Worm (Caenorhabditis elegans) whole organism, L2 larva: ENCODE data around the gene K09C4.2.

Experiments used
- C34F6.9 ChIP-seq: fragments of 150-350 bp; optimal IDR thresholded peaks from 2 replicates; lab custom pipeline; 2014; ENCODE audit warnings: missing biosample characterization, missing genetic modification characterization
- F13H6.1 ChIP-seq: sonication (generic microtip); optimal IDR thresholded peaks from 2 replicates; lab custom pipeline; 2016; ENCODE audit warnings: missing genetic modification characterization, missing compliant biosample characterization
- R02D3.7 ChIP-seq: fragments of 150-350 bp; optimal IDR thresholded peaks from 2 replicates; lab custom pipeline; 2014; ENCODE audit warnings: missing biosample characterization, missing genetic modification characterization
- ZK546.5 ChIP-seq: sonication (generic microtip); optimal IDR thresholded peaks from 2 replicates; lab custom pipeline; 2017; ENCODE audit warnings: missing biosample characterization, missing genetic modification characterization
- alr-1 ChIP-seq: fragments of 150-350 bp; optimal IDR thresholded peaks from 2 replicates; lab custom pipeline; 2014; ENCODE audit warnings: missing biosample characterization, missing genetic modification characterization
- aly-2 ChIP-seq: fragments of 150-350 bp; optimal IDR thresholded peaks from 2 replicates; lab custom pipeline; 2014; ENCODE audit warnings: missing biosample characterization, missing genetic modification characterization
- ama-1 ChIP-seq: fragments of 150-350 bp; optimal IDR thresholded peaks from 2 replicates; lab custom pipeline; 2018; ENCODE audit warnings: inconsistent platforms
- blmp-1 ChIP-seq: sonication (generic microtip); optimal IDR thresholded peaks from 2 replicates; lab custom pipeline; 2017; ENCODE audit warnings: missing genetic modification characterization, mild to moderate bottlenecking, missing compliant biosample characterization, antibody characterized with exemption, moderate library complexity; ENCODE audit not compliant: insufficient read depth
- ceh-16 ChIP-seq: fragments of 150-350 bp; optimal IDR thresholded peaks from 2 replicates; lab custom pipeline; 2014; ENCODE audit warnings: missing biosample characterization, missing genetic modification characterization
- ceh-82 ChIP-seq: fragments of 150-350 bp; optimal IDR thresholded peaks from 2 replicates; lab custom pipeline; 2014; ENCODE audit warnings: missing biosample characterization, missing genetic modification characterization
- crh-2 ChIP-seq: sonication (generic microtip); optimal IDR thresholded peaks from 2 replicates; lab custom pipeline; 2017; ENCODE audit warnings: missing biosample characterization, missing genetic modification characterization
- egl-27 ChIP-seq: sonication (generic microtip); optimal IDR thresholded peaks from 3 replicates; lab custom pipeline; 2017; ENCODE audit warnings: missing biosample characterization, missing genetic modification reagents, missing genetic modification characterization
- elt-1 ChIP-seq: fragments of 150-350 bp; optimal IDR thresholded peaks from 2 replicates; lab custom pipeline; 2014; ENCODE audit warnings: missing biosample characterization, missing genetic modification characterization
- lin-11 ChIP-seq: fragments of 150-350 bp; sonication (generic microtip); optimal IDR thresholded peaks from 2 replicates; lab custom pipeline; 2014; ENCODE audit warnings: missing biosample characterization, missing genetic modification characterization, inconsistent platforms, mixed read lengths
- lin-13 ChIP-seq: fragments of 150-350 bp; optimal IDR thresholded peaks from 2 replicates; lab custom pipeline; 2014; ENCODE audit warnings: missing biosample characterization, missing genetic modification reagents, missing genetic modification characterization
- lin-39 ChIP-seq: fragments of 150-350 bp; optimal IDR thresholded peaks from 2 replicates; lab custom pipeline; 2014; ENCODE audit warnings: missing biosample characterization, missing genetic modification reagents, missing genetic modification characterization
- lsy-2 ChIP-seq, 2 experiments: fragments of 150-350 bp in 1 of 2; sonication (generic microtip) in 1 of 2; optimal IDR thresholded peaks; 2 replicates each; lab custom pipeline; 2014 to 2017; ENCODE audit warnings: missing biosample characterization in 2 of 2, missing genetic modification characterization in 2 of 2
- mab-5 ChIP-seq: fragments of 150-350 bp; optimal IDR thresholded peaks from 2 replicates; lab custom pipeline; 2014; ENCODE audit warnings: missing biosample characterization, missing genetic modification characterization
- mdl-1 ChIP-seq, 2 experiments: fragments of 150-350 bp in 1 of 2; sonication (generic microtip) in 1 of 2; optimal IDR thresholded peaks; 2 replicates each; lab custom pipeline; 2017; ENCODE audit warnings: missing biosample characterization in 2 of 2, missing genetic modification characterization in 2 of 2
- nhr-10 ChIP-seq: sonication (generic microtip); optimal IDR thresholded peaks from 2 replicates; lab custom pipeline; 2017; ENCODE audit warnings: missing biosample characterization, missing genetic modification characterization
- nhr-11 ChIP-seq: fragments of 150-350 bp; optimal IDR thresholded peaks from 2 replicates; lab custom pipeline; 2014; ENCODE audit warnings: missing biosample characterization, missing genetic modification characterization
- nhr-12 ChIP-seq: fragments of 150-350 bp; optimal IDR thresholded peaks from 2 replicates; lab custom pipeline; 2014; ENCODE audit warnings: missing biosample characterization, missing genetic modification characterization
- nhr-129 ChIP-seq: fragments of 150-350 bp; optimal IDR thresholded peaks from 2 replicates; lab custom pipeline; 2014; ENCODE audit warnings: missing biosample characterization, missing genetic modification characterization
- nhr-21 ChIP-seq: fragments of 150-350 bp; optimal IDR thresholded peaks from 2 replicates; lab custom pipeline; 2014; ENCODE audit warnings: missing biosample characterization, missing genetic modification characterization
- nhr-237 ChIP-seq: fragments of 150-350 bp; optimal IDR thresholded peaks from 2 replicates; lab custom pipeline; 2014; ENCODE audit warnings: missing biosample characterization, missing genetic modification characterization
- nhr-6 ChIP-seq: fragments of 150-350 bp; optimal IDR thresholded peaks from 2 replicates; lab custom pipeline; 2014; ENCODE audit warnings: missing biosample characterization, missing genetic modification characterization
- nhr-77 ChIP-seq: fragments of 150-350 bp; optimal IDR thresholded peaks from 2 replicates; lab custom pipeline; 2014; ENCODE audit warnings: missing biosample characterization, missing genetic modification characterization
- skn-1 ChIP-seq: sonication (generic microtip); optimal IDR thresholded peaks from 2 replicates; lab custom pipeline; 2017; ENCODE audit warnings: missing biosample characterization, missing genetic modification characterization
- sma-3 ChIP-seq: sonication (generic microtip); optimal IDR thresholded peaks from 2 replicates; lab custom pipeline; 2016; ENCODE audit warnings: missing genetic modification reagents, missing genetic modification characterization, missing compliant biosample characterization
- snpc-4 ChIP-seq: fragments of 150-350 bp; optimal IDR thresholded peaks from 2 replicates; lab custom pipeline; 2014; ENCODE audit warnings: missing biosample characterization, missing genetic modification characterization
- unc-39 ChIP-seq: fragments of 150-350 bp; optimal IDR thresholded peaks from 2 replicates; lab custom pipeline; 2014; ENCODE audit warnings: missing biosample characterization, missing genetic modification characterization
- unc-55 ChIP-seq: fragments of 150-350 bp; sonication (generic microtip); optimal IDR thresholded peaks from 3 replicates; lab custom pipeline; 2014; ENCODE audit warnings: missing biosample characterization, missing genetic modification reagents, missing genetic modification characterization
- unc-62 ChIP-seq: fragments of 150-350 bp; optimal IDR thresholded peaks from 2 replicates; lab custom pipeline; 2014; ENCODE audit warnings: missing biosample characterization, missing genetic modification reagents, missing genetic modification characterization
- zag-1 ChIP-seq: fragments of 150-350 bp; optimal IDR thresholded peaks from 2 replicates; lab custom pipeline; 2014; ENCODE audit warnings: missing biosample characterization, missing genetic modification characterization
- ztf-1 ChIP-seq: fragments of 200-800 bp; sonication (Bioruptor generic); conservative IDR thresholded peaks from 2 replicates; pipeline ENCODE4 v1.3.6; 2022; ENCODE audit warnings: missing genetic modification characterization, missing compliant biosample characterization
- ztf-4 ChIP-seq: fragments of 150-350 bp; optimal IDR thresholded peaks from 2 replicates; lab custom pipeline; 2014; ENCODE audit warnings: missing biosample characterization, missing genetic modification characterization

The K09C4.2 gene

ce11 chrX:3270806-3271205 is 25.5 kb upstream of the K09C4.2 start, which contains the start of gene sul-1:
Gene sul-1, minus strand, starts transcription at chrX:3270906.
- TF ChIP-seq aly-2 (tag; lab: Kevin White, UChicago) (no peak), unc-39 (tag; lab: Kevin White, UChicago) (no peak), zag-1 (no peak), unc-55 (no peak), lin-13 (GFP tag; lab: Kevin White, UChicago) (no peak), nhr-12 (tag; lab: Kevin White, UChicago) (no peak), nhr-10 (tag; lab: Kevin White, UChicago) (no peak), ceh-16 (no peak), ceh-82 (tag; lab: Kevin White, UChicago) (no peak), skn-1 (no peak), mab-5 (no peak), lin-39 (no peak), ztf-4 (tag; lab: Kevin White, UChicago) (no peak), ZK546.5 (tag; lab: Kevin White, UChicago) (no peak), nhr-77 (tag; lab: Kevin White, UChicago) (no peak), ztf-1 (GFP tag; lab: Robert Waterston, UW) (no peak), alr-1 (no peak)

DNA sequence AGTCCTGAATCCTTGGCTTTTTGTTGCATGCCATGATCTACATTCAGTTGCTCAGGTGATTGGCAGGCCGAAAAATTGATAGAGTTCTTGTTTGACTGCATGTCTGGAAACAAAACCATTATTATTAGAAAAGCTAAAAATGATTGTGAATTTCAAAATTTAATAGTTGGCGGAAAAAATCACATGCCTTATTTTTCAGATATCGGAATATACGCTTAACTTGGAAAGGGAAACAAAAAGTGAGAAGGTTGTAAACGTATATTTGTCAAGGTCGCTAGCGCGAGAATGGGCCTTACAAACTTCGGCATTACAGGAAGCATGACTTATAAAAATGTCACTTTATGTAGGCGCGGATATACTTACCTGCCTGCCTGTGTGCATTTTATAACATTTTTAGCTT is 24.6 kb upstream of the K09C4.2 start, which contains the start of gene K09C4.9:
Gene K09C4.9, minus strand, starts transcription at position 101 of the 400 bp plus-strand sequence.
- TF ChIP-seq nhr-12 (tag; lab: Kevin White, UChicago) (no peak), lin-11 (tag; lab: Kevin White, UChicago) (no peak), nhr-6 (no peak), ztf-4 (tag; lab: Kevin White, UChicago) (no peak), unc-55 (no peak)

- TF ChIP-seq lsy-2 (tag; optimal IDR thresholded peaks at IDR 0.05; lab: Kevin White, UChicago) (no peak), crh-2 (tag; lab: Kevin White, UChicago) (no peak), ceh-16 (no peak), nhr-237 (tag; lab: Kevin White, UChicago) (no peak), zag-1 (no peak), ceh-82 (tag; lab: Kevin White, UChicago) (no peak), nhr-129 (tag; lab: Kevin White, UChicago) (no peak), nhr-21 (tag; lab: Kevin White, UChicago) (no peak), elt-1 (no peak), ama-1 (lab: Kevin White, UChicago) (no peak), lin-13 (GFP tag; lab: Kevin White, UChicago) (no peak), sma-3 (GFP tag; lab: Kevin White, UChicago) (no peak), aly-2 (tag; lab: Kevin White, UChicago) (no peak)
Observed at ce11 chrX:3272580-3272979, 23.7 kb upstream of the K09C4.2 start, which contains the start of gene K09C4.7. Gene K09C4.7, plus strand, starts transcription at chrX:3272880.

DNA sequence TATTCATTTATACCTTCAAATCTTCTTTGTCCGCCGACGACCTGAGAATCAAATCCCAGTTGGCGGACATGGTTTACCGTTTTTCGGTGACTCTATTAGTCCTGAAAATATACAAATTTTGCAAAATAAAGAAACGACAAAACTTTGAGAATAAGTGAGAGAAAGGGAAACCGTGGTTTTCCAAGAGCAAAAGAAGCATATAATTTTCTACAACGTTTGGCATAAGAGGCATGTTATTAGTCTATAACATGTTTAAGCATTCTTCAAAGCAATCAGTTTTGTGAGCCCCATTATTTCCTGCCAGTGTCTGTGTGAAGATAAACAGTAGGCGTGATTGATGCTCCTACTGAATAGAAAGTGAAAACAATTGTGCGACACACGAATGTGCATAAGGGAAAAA is 16.2 kb upstream of the K09C4.2 start, which contains the start of gene K09C4.10:
Gene K09C4.10, minus strand, starts transcription at position 101 of the 400 bp plus-strand sequence.
- TF ChIP-seq unc-62 (GFP tag; lab: Kevin White, UChicago) (no peak), ztf-4 (tag; lab: Kevin White, UChicago) (no peak), nhr-11 (no peak), R02D3.7 (no peak), lin-39 (no peak), F13H6.1 (tag; lab: Kevin White, UChicago) (no peak), nhr-12 (tag; lab: Kevin White, UChicago) (no peak), crh-2 (tag; lab: Kevin White, UChicago) (no peak), lin-11 (tag; lab: Kevin White, UChicago) (no peak), C34F6.9 (no peak), ZK546.5 (tag; lab: Kevin White, UChicago) (no peak), ama-1 (lab: Kevin White, UChicago) (no peak), zag-1 (no peak), egl-27 (tag; lab: Kevin White, UChicago) (no peak), elt-1 (no peak), blmp-1 (tag; lab: Kevin White, UChicago) (no peak), aly-2 (tag; lab: Kevin White, UChicago) (no peak), mdl-1 (tag; optimal IDR thresholded peaks at IDR 0.05; lab: Kevin White, UChicago) (no peak), snpc-4 (tag; lab: Kevin White, UChicago) (no peak), sma-3 (GFP tag; lab: Kevin White, UChicago) (no peak)
